Fruit fly (Drosophila melanogaster) whole organism, larva: ENCODE data around the gene Chc.
"Not testable (repeated sequence)": the region's sequence is repeated elsewhere in the genome, so short reads cannot be mapped to it uniquely, and the experiment has no call there.

Experiments
- noc ChIP-seq: fragments of 200-800 bp; sonication (Bioruptor generic); optimal IDR thresholded peaks from 3 replicates; lab custom pipeline; 2019; ENCODE audit warnings: missing biosample characterization, mild to moderate bottlenecking, missing genetic modification characterization, moderate library complexity

Gene Chc

dm6 chrX:15803764-15804563, 31.3 kb downstream of the Chc start, which contains the start of the genes PGRP-LE and sd:
TSS of gene PGRP-LE (minus strand) at chrX:15803880.
TSS of gene sd (plus strand) at chrX:15804370.
- TF ChIP-seq noc = no peak

dm6 chrX:15802880-15803650, 32.2 kb downstream of the Chc start:
- no peak for TF ChIP-seq noc

dm6 chrX:15799085-15799557, 36.2 kb downstream of the Chc start, which contains the start of the genes sordd2 and CG15602:
TSS of gene sordd2 (minus strand) at chrX:15799162.
TSS of gene CG15602 (plus strand) at chrX:15799426.
- TF ChIP-seq noc = not testable (repeated sequence)

- TF ChIP-seq noc = not testable (repeated sequence)
Observed at dm6 chrX:15795951-15796443, 39.3 kb downstream of the Chc start, which contains the start of gene sordd1. TSS of gene sordd1 (minus strand) at chrX:15796028.

- no peak for TF ChIP-seq noc
Observed at dm6 chrX:15788235-15789187, 46.8 kb downstream of the Chc start, which contains the start of gene Rhp. TSS of gene Rhp (plus strand) at chrX:15788897.

dm6 chrX:15786242-15786641, 49.0 kb downstream of the Chc start:
- no peak for TF ChIP-seq noc

- TF ChIP-seq noc = no peak
Observed at dm6 chrX:15785429-15786239, 49.7 kb downstream of the Chc start, which contains the start of the genes Paf-AHalpha and mRpS30. TSS of gene Paf-AHalpha (minus strand) at chrX:15785583. TSS of gene mRpS30 (plus strand) at chrX:15786047.

- no peak for TF ChIP-seq noc
Observed at dm6 chrX:15783610-15784009, 51.7 kb downstream of the Chc start, which contains the start of gene Efhc1.1. TSS of gene Efhc1.1 (minus strand) at chrX:15783710.

- TF ChIP-seq noc = no peak
Observed at dm6 chrX:15778846-15779245, 56.4 kb downstream of the Chc start, which contains the start of gene CG43673. TSS of gene CG43673 (plus strand) at chrX:15779146.
